Worm (Caenorhabditis elegans): ENCODE measurements around the gene ify-1.

Gene ify-1

DNA sequence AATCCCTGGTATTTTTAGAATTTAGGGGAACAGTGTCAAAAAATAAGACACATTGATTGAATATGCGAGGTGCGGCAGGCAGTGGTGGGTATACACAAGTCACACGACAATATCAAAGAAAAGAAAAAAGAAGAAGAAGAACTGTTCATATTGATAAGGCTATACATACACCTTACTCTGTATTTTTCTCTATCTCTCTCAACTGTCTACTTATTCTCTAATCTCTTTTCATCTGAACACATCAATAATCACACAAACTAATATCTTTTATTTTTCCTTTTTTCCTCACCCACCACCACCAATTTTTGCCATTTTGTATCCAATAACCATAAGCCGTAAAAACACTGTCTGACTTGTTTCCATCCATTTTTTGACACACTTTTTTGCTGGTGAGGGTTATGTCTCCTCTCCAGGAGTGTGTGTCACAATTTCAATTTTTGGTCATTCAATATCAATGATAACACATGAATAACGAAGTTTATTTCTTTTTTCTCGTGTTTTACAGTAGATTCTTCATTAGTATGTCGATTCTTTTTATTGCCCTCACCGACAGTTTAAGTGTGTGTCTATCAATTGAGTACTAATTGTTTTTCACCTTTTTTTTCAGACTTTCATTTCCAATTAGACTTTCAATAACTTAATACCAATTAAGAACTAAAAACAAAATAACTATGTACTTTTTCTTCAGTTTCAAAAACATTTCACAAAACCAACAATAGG is 35.4 kb downstream of the ify-1 start (continued):
- no peak for TF ChIP-seq ztf-7 (tag; optimal IDR thresholded peaks at IDR 0.05)
- peak; percentile 82 for TF ChIP-seq php-3 (GFP tag; IDR thresholded peaks at IDR 0.05)
- peak; percentile 32 for TF ChIP-seq cey-2 (tag; optimal IDR thresholded peaks at IDR 0.05; ENCODE audit: borderline replicate concordance, insufficient read depth)
- no peak for TF ChIP-seq F44E2.7 (GFP tag; IDR thresholded peaks at IDR 0.05)
- TF ChIP-seq attf-4 (tag; optimal IDR thresholded peaks at IDR 0.05), result no peak
- TF ChIP-seq daf-16 (GFP tag; optimal IDR thresholded peaks at IDR 0.05), result no peak
- TF ChIP-seq daf-16 (tag; optimal IDR thresholded peaks at IDR 0.05), result peak; percentile 53
- peak; percentile 65 for TF ChIP-seq T20F7.1 (GFP tag; optimal IDR thresholded peaks at IDR 0.05)

DNA sequence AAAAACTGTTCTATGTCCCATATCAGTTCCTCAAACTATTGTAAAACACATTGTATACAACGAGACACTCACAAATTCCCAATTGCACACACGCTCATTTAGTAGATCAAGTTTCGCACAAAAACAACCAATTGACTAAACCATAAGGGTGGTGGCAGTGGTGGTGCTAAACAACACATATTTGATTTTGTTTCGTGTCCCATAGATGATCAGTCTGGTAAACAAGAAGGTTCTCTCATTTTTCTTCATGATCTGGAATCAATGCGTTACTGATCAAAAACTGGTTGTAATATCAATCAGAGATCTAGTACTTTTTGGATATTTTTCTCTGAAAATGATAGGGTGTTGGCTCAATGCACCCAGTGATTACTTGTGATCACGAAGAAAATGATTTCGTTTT is 36.4 kb downstream of the ify-1 start:
- TF ChIP-seq R02D3.7 (tag; optimal IDR thresholded peaks at IDR 0.05) (no peak), unc-62 (GFP tag; optimal IDR thresholded peaks at IDR 0.05 in 1 of 2) (peak in 1 of 2 experiments; percentile 77), unc-62 (tag; optimal IDR thresholded peaks at IDR 0.05) (no peak), aha-1 (tag) (peak; percentile 24)

DNA sequence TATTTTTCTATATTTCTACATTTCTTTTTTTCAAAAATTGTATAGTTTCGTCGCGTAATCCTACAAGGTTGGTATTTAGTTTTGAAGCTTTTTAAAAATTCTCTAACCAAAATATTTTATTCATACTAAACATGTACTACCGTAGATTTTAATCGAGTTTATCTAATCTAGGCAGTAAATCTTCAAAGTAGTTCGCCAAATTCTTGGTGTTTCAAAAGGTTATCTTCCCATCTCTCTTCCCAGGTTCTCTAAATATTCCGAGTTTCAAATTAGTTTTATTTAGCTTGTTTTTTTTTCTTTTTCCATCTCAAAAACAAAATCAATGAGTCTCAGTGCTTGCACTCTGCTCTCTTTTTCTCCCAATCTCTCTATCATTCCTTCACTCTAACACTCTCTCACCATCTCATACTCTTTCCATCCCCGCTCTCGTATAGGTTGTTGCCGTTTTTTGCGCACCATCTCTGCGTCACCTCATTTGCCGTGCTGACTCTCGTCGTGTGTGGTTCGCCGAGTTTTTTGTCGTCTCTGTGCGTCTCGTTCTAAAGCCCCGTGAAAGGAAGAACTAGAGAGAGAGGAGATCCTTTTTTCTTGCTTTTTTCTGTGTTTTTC is 37.9 kb downstream of the ify-1 start:
- TF ChIP-seq ZK546.5 (tag; optimal IDR thresholded peaks at IDR 0.05) (peak in 1 of 2 experiments; percentile 20), dve-1 (tag; optimal IDR thresholded peaks at IDR 0.05; ENCODE audit: insufficient read depth) (peak; percentile 78), php-3 (GFP tag; IDR thresholded peaks at IDR 0.05) (0 out of 2 replicates have a peak, but pooled peaks have one; percentile 16), F37D6.2 (tag; optimal IDR thresholded peaks at IDR 0.05) (peak; percentile 5), nhr-28 (tag; optimal IDR thresholded peaks at IDR 0.05) (peak; percentile 72), madf-9 (GFP tag; conservative IDR thresholded peaks at IDR 0.05) (0 out of 2 replicates have a peak, but pooled peaks have one; percentile 5), fkh-10 (GFP tag; optimal IDR thresholded peaks at IDR 0.05) (peak; percentile 58), arid-1 (GFP tag; conservative IDR thresholded peaks at IDR 0.05) (0 out of 2 replicates have a peak, but pooled peaks have one; percentile 23), Y5F2A.4 (GFP tag; optimal IDR thresholded peaks at IDR 0.05) (no peak), snpc-1.2 (GFP tag; IDR thresholded peaks at IDR 0.05) (no peak), unc-39 (tag; optimal IDR thresholded peaks at IDR 0.05) (no peak), hlh-30 (tag; optimal IDR thresholded peaks at IDR 0.05; ENCODE audit: insufficient read depth) (peak; percentile 77), mxl-3 (GFP tag; optimal IDR thresholded peaks at IDR 0.05) (peak; percentile 66), lir-3 (tag; optimal IDR thresholded peaks at IDR 0.05) (no peak), dpl-1 (GFP tag; optimal IDR thresholded peaks at IDR 0.05) (peak; percentile 60), dmd-6 (GFP tag; IDR thresholded peaks at IDR 0.05) (peak; percentile 59; the same call in 1 of the 2 replicates), ceh-20 (GFP tag; IDR thresholded peaks at IDR 0.05) (peak; percentile 44), unc-62 (GFP tag; optimal IDR thresholded peaks at IDR 0.05 in 1 of 2) (peak in 1 of 2 experiments; percentile 63), unc-62 (tag; optimal IDR thresholded peaks at IDR 0.05) (no peak), nhr-6 (tag; optimal IDR thresholded peaks at IDR 0.05) (peak; percentile 21), nhr-11 (tag; optimal IDR thresholded peaks at IDR 0.05) (peak; percentile 63), ces-1 (GFP tag; optimal IDR thresholded peaks at IDR 0.05) (peak; percentile 33), pha-4 (GFP tag; IDR thresholded peaks at IDR 0.05) (peak; percentile 63; the same call in 1 of the 2 replicates), pha-4 (tag; optimal IDR thresholded peaks at IDR 0.05) (no peak), spr-1 (tag; optimal IDR thresholded peaks at IDR 0.05) (peak; percentile 35), cey-2 (tag; optimal IDR thresholded peaks at IDR 0.05; ENCODE audit: borderline replicate concordance, insufficient read depth) (no peak), mdl-1 (tag; optimal IDR thresholded peaks at IDR 0.05) (peak; percentile 35 to 85), hlh-11 (tag; optimal IDR thresholded peaks at IDR 0.05) (peak; percentile 83), F44E2.7 (GFP tag; IDR thresholded peaks at IDR 0.05) (no peak), mes-2 (tag; optimal IDR thresholded peaks at IDR 0.05; ENCODE audit: poor library complexity, severe bottlenecking) (peak; percentile 69), zfp-3 (GFP tag; conservative IDR thresholded peaks at IDR 0.05) (no peak), nhr-102 (tag; optimal IDR thresholded peaks at IDR 0.05) (peak; percentile 12), nhr-48 (tag; optimal IDR thresholded peaks at IDR 0.05) (peak; percentile 32), tra-1 (GFP tag; IDR thresholded peaks at IDR 0.05) (0 out of 2 replicates have a peak, but pooled peaks have one; percentile 3), rbr-2 (tag; optimal IDR thresholded peaks at IDR 0.05) (peak; percentile 84), hmg-1.1 (GFP tag; IDR thresholded peaks at IDR 0.05) (peak; percentile 89), hif-1 (tag; optimal IDR thresholded peaks at IDR 0.05) (peak in 1 of 2 experiments; percentile 51)
